Fruit fly (Drosophila melanogaster): Measurements from ENCODE around the gene Cp190.

DNA sequence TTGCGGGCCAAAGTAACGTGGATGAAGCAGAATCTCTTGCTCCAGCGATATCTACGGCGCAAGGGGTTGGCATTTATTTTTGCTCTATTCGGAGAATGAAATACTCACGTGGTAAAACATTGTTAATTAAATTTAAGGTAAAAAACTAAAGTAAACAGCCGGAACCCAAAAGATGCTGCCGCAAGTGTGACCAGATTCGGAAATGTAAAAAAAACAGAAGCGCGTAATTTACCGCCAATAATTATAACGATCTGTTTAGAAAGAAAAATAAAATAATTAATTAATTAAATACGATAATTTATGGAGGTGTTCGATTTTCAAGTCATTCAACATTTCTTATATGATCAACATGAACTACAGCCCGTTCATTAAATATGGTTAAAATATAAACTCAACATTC is 52.1 kb downstream of the Cp190 start, which contains the start of gene Polr2G:
- TF ChIP-seq usp (GFP tag; optimal IDR thresholded peaks at IDR 0.05) (no peak), pan (optimal IDR thresholded peaks at IDR 0.05) (no peak), psq (optimal IDR thresholded peaks at IDR 0.05) (no peak), EcR (GFP tag; optimal IDR thresholded peaks at IDR 0.05) (no peak), CG8478 (optimal IDR thresholded peaks at IDR 0.05) (no peak), Dll (optimal IDR thresholded peaks at IDR 0.05) (no peak)
